Worm (Caenorhabditis elegans) whole organism, L1 larva: ENCODE data around the gene F21A3.2.
A peak's percentile ranks its signal among the peaks of the same experiment; 100 is the strongest.

ENCODE experiments used
- C16A3.4 ChIP-seq: fragments of 150-350 bp; optimal IDR thresholded peaks from 2 replicates; lab custom pipeline; 2014; ENCODE audit warnings: missing biosample characterization, missing genetic modification characterization
- C34B4.2 ChIP-seq: sonication (generic microtip); optimal IDR thresholded peaks from 2 replicates; lab custom pipeline; 2017; ENCODE audit warnings: mild to moderate bottlenecking, missing genetic modification characterization, missing compliant biosample characterization
- F16B12.6 ChIP-seq: fragments of 150-350 bp; optimal IDR thresholded peaks from 2 replicates; lab custom pipeline; 2014; ENCODE audit warnings: missing biosample characterization, missing genetic modification characterization
- aly-2 ChIP-seq: fragments of 150-350 bp; optimal IDR thresholded peaks from 2 replicates; lab custom pipeline; 2014; ENCODE audit warnings: missing biosample characterization, missing genetic modification characterization
- ama-1 ChIP-seq: fragments of 150-350 bp; optimal IDR thresholded peaks from 2 replicates; lab custom pipeline; 2014
- blmp-1 ChIP-seq: fragments of 150-350 bp; optimal IDR thresholded peaks from 2 replicates; lab custom pipeline; 2014; ENCODE audit warnings: missing biosample characterization, missing genetic modification characterization
- ceh-8 ChIP-seq: fragments of 200-800 bp; sonication (Bioruptor generic); optimal IDR thresholded peaks from 2 replicates; lab custom pipeline; 2018; ENCODE audit warnings: mild to moderate bottlenecking, missing genetic modification characterization, moderate library complexity, missing compliant biosample characterization
- ceh-82 ChIP-seq, 3 experiments: fragments of 150-350 bp in 1 of 3; sonication (generic microtip) in 2 of 3; optimal IDR thresholded peaks; 2 replicates each; lab custom pipeline; 2014 to 2017; ENCODE audit warnings: missing biosample characterization in 3 of 3, missing genetic modification characterization in 3 of 3
- ceh-88 ChIP-seq: fragments of 200-800 bp; sonication (Bioruptor generic); IDR thresholded peaks from 2 replicates; pipeline ENCODE4 v1.3.6; 2022; ENCODE audit warnings: missing genetic modification characterization, missing compliant biosample characterization
- ces-1 ChIP-seq: fragments of 150-350 bp; optimal IDR thresholded peaks from 2 replicates; lab custom pipeline; 2014; ENCODE audit warnings: missing biosample characterization, missing genetic modification reagents, missing genetic modification characterization
- dpl-1 ChIP-seq, 3 experiments: fragments of 150-350 bp in 2 of 3; sonication (generic microtip) in 1 of 3; optimal IDR thresholded peaks; 2 replicates each; lab custom pipeline; 2014 to 2017; ENCODE audit warnings: missing biosample characterization in 3 of 3, missing genetic modification characterization in 3 of 3, missing genetic modification reagents in 3 of 3
- dsc-1 ChIP-seq: sonication (generic microtip); optimal IDR thresholded peaks from 2 replicates; lab custom pipeline; 2016; ENCODE audit warnings: mild to moderate bottlenecking, missing genetic modification characterization, missing compliant biosample characterization
- efl-1 ChIP-seq, 4 experiments: fragments of 150-350 bp; optimal IDR thresholded peaks in 3 of 4; peaks in 1 of 4; 1 replicate in 1 of 4; 2 replicates in 3 of 4; lab custom pipeline; 2014; ENCODE audit warnings: missing biosample characterization in 2 of 4, missing genetic modification characterization in 2 of 4, missing genetic modification reagents in 2 of 4
- egl-27 ChIP-seq, 2 experiments: fragments of 150-350 bp in 1 of 2; sonication (generic microtip); optimal IDR thresholded peaks; 3 replicates each; lab custom pipeline; 2017 to 2018; ENCODE audit warnings: missing biosample characterization in 2 of 2, missing genetic modification characterization in 2 of 2, missing genetic modification reagents in 2 of 2
- elt-2 ChIP-seq: sonication (generic microtip); optimal IDR thresholded peaks from 2 replicates; lab custom pipeline; 2016; ENCODE audit warnings: missing genetic modification characterization, mild to moderate bottlenecking, inconsistent platforms, missing compliant biosample characterization, missing genetic modification reagents
- elt-3 ChIP-seq, 6 experiments: fragments of 150-350 bp in 1 of 6; sonication (generic microtip); optimal IDR thresholded peaks; 2 replicates each; lab custom pipeline; 2017 to 2018; ENCODE audit warnings: missing biosample characterization in 6 of 6, missing genetic modification characterization in 6 of 6, inconsistent platforms in 1 of 6
- fkh-8 ChIP-seq: sonication (generic microtip); optimal IDR thresholded peaks from 2 replicates; lab custom pipeline; 2016; ENCODE audit warnings: mild to moderate bottlenecking, missing genetic modification characterization, missing compliant biosample characterization
- fos-1 ChIP-seq: fragments of 150-350 bp; optimal IDR thresholded peaks from 2 replicates; lab custom pipeline; 2014; ENCODE audit warnings: missing biosample characterization, missing genetic modification characterization
- hlh-17 ChIP-seq: fragments of 200-800 bp; sonication (Bioruptor generic); optimal IDR thresholded peaks from 2 replicates; lab custom pipeline; 2018; ENCODE audit warnings: missing genetic modification characterization, mild to moderate bottlenecking, missing compliant biosample characterization, moderate library complexity, borderline replicate concordance
- irx-1 ChIP-seq: sonication (generic microtip); optimal IDR thresholded peaks from 2 replicates; lab custom pipeline; 2016; ENCODE audit warnings: missing genetic modification characterization, missing compliant biosample characterization
- isw-1 ChIP-seq: fragments of 200-800 bp; sonication (Bioruptor generic); IDR thresholded peaks from 2 replicates; pipeline ENCODE4 v1.3.6; 2022; ENCODE audit warnings: missing genetic modification characterization, missing compliant biosample characterization
- lin-13 ChIP-seq: fragments of 150-350 bp; optimal IDR thresholded peaks from 2 replicates; lab custom pipeline; 2014; ENCODE audit warnings: missing biosample characterization, missing genetic modification reagents, missing genetic modification characterization
- lin-14 ChIP-seq: fragments of 200-800 bp; sonication (Bioruptor generic); optimal IDR thresholded peaks from 2 replicates; lab custom pipeline; 2018; ENCODE audit warnings: mild to moderate bottlenecking, missing genetic modification characterization, moderate library complexity, missing compliant biosample characterization
- lin-15B ChIP-seq: fragments of 150-350 bp; sonication (generic microtip); optimal IDR thresholded peaks from 3 replicates; lab custom pipeline; 2014; ENCODE audit warnings: missing biosample characterization, missing genetic modification characterization
- lin-35 ChIP-seq, 2 experiments: fragments of 150-350 bp; optimal IDR thresholded peaks; 2 replicates each; lab custom pipeline; 2014; ENCODE audit warnings: missing biosample characterization in 2 of 2, missing genetic modification characterization in 2 of 2, missing genetic modification reagents in 2 of 2
- lin-39 ChIP-seq: fragments of 150-350 bp; optimal IDR thresholded peaks from 2 replicates; lab custom pipeline; 2014; ENCODE audit warnings: missing biosample characterization, missing genetic modification reagents, missing genetic modification characterization
- lsy-2 ChIP-seq, 2 experiments: fragments of 150-350 bp; optimal IDR thresholded peaks; 2 replicates each; lab custom pipeline; 2014; ENCODE audit warnings: missing biosample characterization in 2 of 2, missing genetic modification characterization in 2 of 2
- mep-1 ChIP-seq: fragments of 150-350 bp; optimal IDR thresholded peaks from 2 replicates; lab custom pipeline; 2014; ENCODE audit warnings: missing biosample characterization, missing genetic modification characterization
- nhr-19 ChIP-seq: fragments of 200-800 bp; sonication (Bioruptor generic); conservative IDR thresholded peaks from 2 replicates; pipeline ENCODE4 v1.3.6; 2022; ENCODE audit warnings: missing genetic modification characterization, missing compliant biosample characterization
- nhr-20 ChIP-seq: sonication (generic microtip); optimal IDR thresholded peaks from 2 replicates; lab custom pipeline; 2016; ENCODE audit warnings: mild to moderate bottlenecking, missing genetic modification characterization, missing compliant biosample characterization
- nhr-28 ChIP-seq: fragments of 150-350 bp; optimal IDR thresholded peaks from 2 replicates; lab custom pipeline; 2014; ENCODE audit warnings: missing biosample characterization, missing genetic modification characterization
- nhr-47 ChIP-seq: sonication (generic microtip); optimal IDR thresholded peaks from 2 replicates; lab custom pipeline; 2016; ENCODE audit warnings: mild to moderate bottlenecking, missing genetic modification characterization, moderate library complexity, missing compliant biosample characterization
- nhr-71 ChIP-seq: sonication (generic microtip); optimal IDR thresholded peaks from 2 replicates; lab custom pipeline; 2016; ENCODE audit warnings: mild to moderate bottlenecking, missing genetic modification characterization, moderate library complexity, missing compliant biosample characterization
- nhr-77 ChIP-seq: fragments of 150-350 bp; optimal IDR thresholded peaks from 2 replicates; lab custom pipeline; 2014; ENCODE audit warnings: missing biosample characterization, missing genetic modification characterization
- nhr-90 ChIP-seq: sonication (generic microtip); optimal IDR thresholded peaks from 2 replicates; lab custom pipeline; 2016; ENCODE audit warnings: mild to moderate bottlenecking, missing genetic modification characterization, missing compliant biosample characterization; ENCODE audit not compliant: poor library complexity
- pax-3 ChIP-seq: fragments of 200-800 bp; sonication (Bioruptor generic); optimal IDR thresholded peaks from 2 replicates; lab custom pipeline; 2018; ENCODE audit warnings: mild to moderate bottlenecking, missing genetic modification characterization, moderate library complexity, missing compliant biosample characterization
- skn-1 ChIP-seq: fragments of 150-350 bp; optimal IDR thresholded peaks from 2 replicates; lab custom pipeline; 2014; ENCODE audit warnings: missing biosample characterization, missing genetic modification characterization
- snpc-4 ChIP-seq: fragments of 150-350 bp; optimal IDR thresholded peaks from 2 replicates; lab custom pipeline; 2014; ENCODE audit warnings: missing biosample characterization, missing genetic modification characterization
- snu-23 ChIP-seq: sonication (generic microtip); optimal IDR thresholded peaks from 2 replicates; lab custom pipeline; 2016; ENCODE audit warnings: missing genetic modification characterization, missing compliant biosample characterization
- sptf-1 ChIP-seq: fragments of 150-350 bp; optimal IDR thresholded peaks from 2 replicates; lab custom pipeline; 2014; ENCODE audit warnings: missing biosample characterization, missing genetic modification characterization
- sup-37 ChIP-seq: fragments of 200-800 bp; sonication (Bioruptor generic); optimal IDR thresholded peaks from 2 replicates; lab custom pipeline; 2018; ENCODE audit warnings: mild to moderate bottlenecking, missing genetic modification characterization, missing compliant biosample characterization
- swsn-7 ChIP-seq: sonication (generic microtip); optimal IDR thresholded peaks from 2 replicates; lab custom pipeline; 2016; ENCODE audit warnings: missing genetic modification characterization, missing compliant biosample characterization
- tbx-2 ChIP-seq: sonication (generic microtip); optimal IDR thresholded peaks from 2 replicates; lab custom pipeline; 2016; ENCODE audit warnings: missing genetic modification characterization, missing compliant biosample characterization
- unc-130 ChIP-seq: fragments of 150-350 bp; optimal IDR thresholded peaks from 2 replicates; lab custom pipeline; 2017; ENCODE audit warnings: missing biosample characterization, missing genetic modification characterization, inconsistent platforms
- unc-30 ChIP-seq: sonication (generic microtip); optimal IDR thresholded peaks from 2 replicates; lab custom pipeline; 2017; ENCODE audit warnings: missing biosample characterization, missing genetic modification characterization
- unc-86 ChIP-seq: sonication (generic microtip); optimal IDR thresholded peaks from 2 replicates; lab custom pipeline; 2016; ENCODE audit warnings: missing genetic modification characterization, missing compliant biosample characterization
- xbp-1 ChIP-seq: sonication (generic microtip); optimal IDR thresholded peaks from 2 replicates; lab custom pipeline; 2016; ENCODE audit warnings: missing genetic modification characterization, missing compliant biosample characterization

F21A3.2 gene

DNA sequence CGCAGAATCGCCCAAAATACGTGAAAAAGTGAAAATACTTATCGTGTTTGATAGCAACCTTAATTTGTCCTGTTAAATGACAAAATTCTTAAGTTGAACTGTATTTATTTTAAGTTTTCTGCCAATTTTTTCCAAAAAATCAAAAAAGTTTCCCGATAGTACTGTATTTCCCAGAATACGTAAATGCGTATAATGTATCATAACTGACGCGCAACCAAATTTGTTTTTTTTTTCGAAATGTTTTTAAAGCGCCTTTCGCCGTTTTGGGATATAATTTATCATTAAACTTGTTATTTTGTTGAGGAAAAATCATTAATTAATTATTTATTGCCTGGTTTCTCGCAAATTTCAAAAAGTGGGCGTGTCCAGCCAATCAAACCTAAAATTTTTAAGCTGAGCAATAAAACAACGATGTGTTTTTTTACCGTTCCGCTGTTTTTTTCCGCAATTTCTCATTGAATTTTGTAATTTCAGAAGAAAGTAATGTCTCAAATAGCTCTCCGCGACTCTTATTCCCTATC is 37.3 kb upstream of the F21A3.2 start, which contains the start of gene fbxa-95:
Gene fbxa-95, plus strand, starts transcription at position 471 of the 521 bp plus-strand sequence.
- TF ChIP-seq unc-30 (tag; lab: Kevin White, UChicago) (no peak), nhr-20 (tag; lab: Kevin White, UChicago) (no peak), lin-35 (GFP tag; optimal IDR thresholded peaks at IDR 0.05; lab: Kevin White, UChicago) (no peak), skn-1 (tag; lab: Kevin White, UChicago) (no peak), efl-1 (optimal IDR thresholded peaks at IDR 0.05; lab: Kevin White, UChicago) (no peak), efl-1 (GFP tag; optimal IDR thresholded peaks at IDR 0.05 in 1 of 2; lab: Kevin White, UChicago) (no peak), mep-1 (tag; lab: Kevin White, UChicago) (no peak), lin-39 (tag; lab: Kevin White, UChicago) (no peak)
- TF ChIP-seq, all 84 proteins: peak for 0

DNA sequence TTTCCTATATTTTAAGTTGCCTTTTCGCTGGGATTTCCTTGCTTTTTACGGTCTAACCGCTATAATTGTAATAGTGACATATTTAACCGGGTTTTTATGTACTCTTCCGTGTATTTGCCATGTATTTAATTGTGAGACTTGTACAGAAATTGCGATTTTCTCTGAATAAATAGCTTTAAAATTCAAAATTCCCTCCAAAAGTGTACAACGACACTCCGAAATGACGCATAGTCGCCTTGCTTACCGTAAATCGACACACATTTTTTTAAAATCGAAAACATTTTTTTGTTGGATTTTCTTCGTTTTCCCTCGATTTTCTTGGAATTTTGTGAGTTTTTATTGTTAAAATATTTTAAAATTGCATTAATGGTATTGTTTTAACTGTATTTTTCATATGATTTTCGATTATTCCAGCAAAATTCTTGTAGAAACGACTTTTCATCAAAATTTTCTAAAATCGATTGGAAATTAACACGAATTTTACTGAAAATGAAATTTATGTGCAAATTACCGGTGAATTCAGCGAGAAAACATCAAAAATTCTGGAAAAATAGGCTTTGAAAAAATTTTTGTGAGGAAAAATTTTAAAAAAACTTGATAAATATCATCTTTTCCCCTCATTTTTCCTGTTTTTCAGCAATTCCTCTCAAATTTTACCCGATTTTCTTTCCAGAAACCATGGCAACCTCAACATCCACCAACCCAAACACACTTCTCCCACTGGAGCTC is 36.1 kb upstream of the F21A3.2 start, which contains the start of gene lsm-5:
Gene lsm-5, plus strand, starts transcription at position 679 of the 729 bp plus-strand sequence.
- TF ChIP-seq hlh-17 (GFP tag; lab: Kevin White, UChicago) (no peak), fkh-8 (tag; lab: Kevin White, UChicago) (peak; percentile 4), nhr-71 (peak; percentile 64), snpc-4 (peak; percentile 56), blmp-1 (tag; lab: Kevin White, UChicago) (no peak), C16A3.4 (peak; percentile 56), mep-1 (tag; lab: Kevin White, UChicago) (peak; percentile 50), efl-1 (optimal IDR thresholded peaks at IDR 0.05; lab: Kevin White, UChicago) (peak; percentile 96 to 97), efl-1 (GFP tag; optimal IDR thresholded peaks at IDR 0.05 in 1 of 2; lab: Kevin White, UChicago) (peak; percentile 95 to 99), F16B12.6 (tag; lab: Kevin White, UChicago) (peak; percentile 19), elt-2 (tag; lab: Kevin White, UChicago) (peak; percentile 2), lin-13 (GFP tag; lab: Kevin White, UChicago) (peak; percentile 41), ama-1 (lab: Kevin White, UChicago) (peak; percentile 95), fos-1 (tag; lab: Kevin White, UChicago) (peak; percentile 11), nhr-28 (no peak), lsy-2 (tag; optimal IDR thresholded peaks at IDR 0.05; lab: Kevin White, UChicago) (peak; percentile 65 to 82), nhr-77 (peak; percentile 34), aly-2 (tag; lab: Kevin White, UChicago) (peak; percentile 93), nhr-90 (tag; lab: Kevin White, UChicago) (peak; percentile 13), sptf-1 (tag; lab: Kevin White, UChicago) (no peak), lin-35 (GFP tag; optimal IDR thresholded peaks at IDR 0.05; lab: Kevin White, UChicago) (peak; percentile 95 to 97), ceh-8 (GFP tag; lab: Kevin White, UChicago) (no peak), nhr-47 (tag; lab: Kevin White, UChicago) (peak; percentile 55), lin-39 (tag; lab: Kevin White, UChicago) (no peak), C34B4.2 (tag; lab: Kevin White, UChicago) (no peak), lin-15B (tag; lab: Kevin White, UChicago) (peak; percentile 34), unc-86 (tag; lab: Kevin White, UChicago) (peak; percentile 5), snu-23 (GFP tag; lab: Kevin White, UChicago) (peak; percentile 62), unc-130 (tag; lab: Kevin White, UChicago) (peak; percentile 50), nhr-20 (tag; lab: Kevin White, UChicago) (peak; percentile 43), isw-1 (GFP tag; lab: Robert Waterston, UW) (peak; percentile 39), dpl-1 (GFP tag; optimal IDR thresholded peaks at IDR 0.05; lab: Kevin White, UChicago) (peak; percentile 91 to 96 (median 95)), ceh-82 (tag; optimal IDR thresholded peaks at IDR 0.05; lab: Kevin White, UChicago) (peak in 2 of 3 experiments; percentile 48 to 56), pax-3 (tag; lab: Kevin White, UChicago) (no peak), egl-27 (tag; optimal IDR thresholded peaks at IDR 0.05; lab: Kevin White, UChicago) (no peak), dsc-1 (tag; lab: Kevin White, UChicago) (no peak), sup-37 (GFP tag; lab: Kevin White, UChicago) (peak; percentile 4), xbp-1 (tag; lab: Kevin White, UChicago) (peak; percentile 48), ceh-88 (GFP tag; lab: Robert Waterston, UW) (no peak), lin-14 (GFP tag; lab: Kevin White, UChicago) (peak; percentile 63), elt-3 (tag; optimal IDR thresholded peaks at IDR 0.05; lab: Kevin White, UChicago) (peak in 1 of 6 experiments; percentile 58), nhr-19 (GFP tag; lab: Robert Waterston, UW) (peak; percentile 64), ces-1 (GFP tag; lab: Kevin White, UChicago) (no peak), irx-1 (tag; lab: Kevin White, UChicago) (peak; percentile 52), swsn-7 (peak; percentile 32), tbx-2 (tag; lab: Kevin White, UChicago) (peak; percentile 63)
